Fruit fly (Drosophila melanogaster): ENCODE data around the gene Thor.

- TF ChIP-seq kay (GFP tag; ENCODE audit: borderline replicate concordance) = no peak
- no peak for TF ChIP-seq toe (GFP tag; optimal IDR thresholded peaks at IDR 0.05)
- no peak for TF ChIP-seq cnc (optimal IDR thresholded peaks at IDR 0.05)
- no peak for TF ChIP-seq tj (GFP tag; optimal IDR thresholded peaks at IDR 0.05)
- no peak for TF ChIP-seq CG12768 (GFP tag; optimal IDR thresholded peaks at IDR 0.05)
- TF ChIP-seq Crg-1 (GFP tag; optimal IDR thresholded peaks at IDR 0.05) = no peak
- no peak for TF ChIP-seq pad (GFP tag; optimal IDR thresholded peaks at IDR 0.05)
- TF ChIP-seq CG33017 (tag; optimal IDR thresholded peaks at IDR 0.05) = peak; percentile 25
- no peak for TF ChIP-seq ovo (GFP tag; optimal IDR thresholded peaks at IDR 0.05)
- TF ChIP-seq CG11617 (GFP tag; optimal IDR thresholded peaks at IDR 0.05) = no peak
- TF ChIP-seq CG1620 (GFP tag; optimal IDR thresholded peaks at IDR 0.05) = no peak
Observed at dm6 chr2L:3437068-3437467, 41.2 kb upstream of the Thor start.
